Fruit fly (Drosophila melanogaster) ovary, adult (tissue): ENCODE results near the gene CG2983.

ENCODE experiments used
- CG17801 ChIP-seq: fragments of 200-800 bp; optimal IDR thresholded peaks from 2 replicates; lab custom pipeline; 2019; ENCODE audit warnings: missing biosample characterization, mild to moderate bottlenecking, missing genetic modification characterization, moderate library complexity; ENCODE audit not compliant: partially characterized antibody

The CG2983 gene

dm6 chr2L:2847112-2847682 is at the start of gene CG2983, which contains the start of gene CG3117:
CG2983 (plus strand) TSS chr2L:2847632.
CG3117 (minus strand) TSS chr2L:2847212.
- TF ChIP-seq CG17801 (GFP tag; lab: Kevin White, UChicago) = no peak

dm6 chr2L:2799909-2800478 is 47.4 kb upstream of the CG2983 start, which contains the start of gene Syt1:
Syt1 (minus strand) TSS chr2L:2799979.
- no peak for TF ChIP-seq CG17801 (GFP tag; lab: Kevin White, UChicago)

DNA sequence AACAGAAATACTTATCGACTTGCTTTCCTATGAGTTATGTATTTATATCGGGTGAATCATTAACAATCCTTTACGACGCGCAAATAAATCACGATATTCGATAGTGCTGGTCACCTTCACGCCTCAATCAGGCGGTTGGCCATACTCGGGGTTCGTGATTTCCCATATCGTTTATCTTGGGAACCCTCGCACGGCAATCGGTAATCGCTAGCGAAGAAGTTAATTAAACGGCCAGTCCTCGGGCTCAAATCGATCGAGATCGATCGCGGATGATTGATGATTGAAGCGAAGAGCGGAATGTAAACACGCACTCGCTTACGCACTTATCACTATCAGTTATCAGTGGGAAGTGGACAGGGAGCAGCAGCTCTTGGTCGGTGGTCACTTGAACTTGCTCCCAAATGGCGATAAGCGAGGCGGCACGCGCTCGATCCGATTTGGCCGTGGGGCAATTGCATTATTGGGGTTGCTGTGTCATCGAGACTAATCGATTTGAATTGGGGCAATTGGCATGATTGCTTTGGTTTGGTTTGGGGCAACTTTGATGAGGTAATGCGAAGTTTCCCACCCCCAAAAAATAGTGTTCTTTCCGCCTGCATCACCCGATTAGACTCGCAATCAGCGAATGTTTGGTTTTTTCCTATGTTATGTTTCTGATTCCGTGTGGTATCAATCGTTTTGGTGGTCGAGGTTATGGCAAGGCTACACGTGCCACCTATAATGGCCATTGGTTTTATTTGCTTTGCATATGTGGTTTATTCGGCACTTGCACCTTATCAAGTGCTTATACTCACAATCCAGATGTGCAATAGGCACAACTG is 46.3 kb upstream of the CG2983 start:
- TF ChIP-seq CG17801 (GFP tag; lab: Kevin White, UChicago) = no peak

DNA sequence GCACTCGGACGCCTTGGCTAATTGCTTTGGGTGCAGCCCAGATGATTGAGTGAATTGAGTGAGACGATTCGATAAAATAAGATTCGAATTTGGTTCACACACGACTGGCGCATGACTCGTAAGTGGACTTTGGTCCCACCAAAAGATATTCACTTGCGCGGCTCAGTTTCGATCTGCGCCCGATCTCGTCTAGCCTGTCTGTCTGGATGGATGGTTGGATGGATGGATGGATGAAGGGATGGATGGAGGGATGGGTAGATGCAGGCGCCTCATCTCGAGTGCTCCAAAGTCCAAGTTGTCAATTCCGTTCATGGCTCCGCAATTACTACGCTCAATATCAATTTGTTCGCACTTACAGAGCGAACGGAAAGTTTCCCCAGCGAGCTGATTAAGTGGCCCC is 44.9 kb upstream of the CG2983 start:
- no peak for TF ChIP-seq CG17801 (GFP tag; lab: Kevin White, UChicago)

DNA sequence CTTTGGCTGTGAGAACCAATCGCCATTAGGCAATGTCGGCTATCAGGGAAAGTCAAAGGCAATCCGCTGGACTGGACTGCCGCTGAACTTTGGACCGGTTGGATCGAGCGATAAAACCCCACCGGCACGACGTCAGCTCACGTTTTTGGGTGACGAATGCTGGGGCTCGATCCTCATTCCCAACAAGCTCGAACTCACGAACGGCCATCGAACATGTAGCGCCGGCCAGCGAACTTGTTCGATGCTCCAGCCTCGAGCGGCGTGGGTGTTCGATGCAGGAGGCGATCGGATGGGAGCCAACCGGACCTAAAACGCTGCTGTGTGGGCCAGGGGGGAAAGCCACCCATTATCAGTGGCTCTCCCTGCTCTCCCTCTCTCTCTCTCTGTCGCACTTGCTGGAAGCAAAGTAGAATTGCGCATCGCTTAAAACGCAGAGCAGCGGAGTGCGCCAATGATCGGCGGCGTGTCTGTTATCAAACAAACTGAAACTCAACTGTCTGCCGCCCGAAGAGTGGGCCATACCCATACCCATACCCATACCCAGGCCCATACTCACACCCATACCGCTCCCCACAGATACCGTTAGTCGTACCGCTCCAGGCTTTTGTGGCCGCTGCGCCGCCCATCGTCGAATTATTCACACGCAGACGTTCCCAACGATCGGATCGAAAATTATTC is 42.7 kb upstream of the CG2983 start, which contains the start of gene daw:
Gene daw, plus strand, starts transcription at position 628 of the 678 bp plus-strand sequence.
- TF ChIP-seq CG17801 (GFP tag; lab: Kevin White, UChicago) = no peak

- TF ChIP-seq CG17801 (GFP tag; lab: Kevin White, UChicago) = no peak
Observed at dm6 chr2L:2806190-2806763, 41.2 kb upstream of the CG2983 start.

DNA sequence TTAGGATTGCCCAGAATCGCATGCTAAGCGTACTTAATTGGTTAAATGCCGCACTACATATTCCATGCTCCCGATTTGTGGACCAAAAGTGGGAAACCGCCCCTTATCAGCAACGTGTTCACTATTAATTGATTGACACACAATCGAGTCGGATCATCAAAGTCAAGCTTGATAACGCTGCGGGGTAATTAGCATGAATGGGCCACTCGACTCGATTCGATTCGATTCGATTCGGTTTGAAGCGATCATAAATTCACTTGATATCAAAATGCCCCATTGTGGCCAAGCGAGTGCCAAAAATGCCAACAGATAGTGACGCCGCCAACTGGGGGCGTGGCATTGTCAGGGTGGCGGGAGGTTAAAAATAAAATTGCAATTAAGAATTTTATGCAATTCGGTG is 39.8 kb upstream of the CG2983 start:
- no peak for TF ChIP-seq CG17801 (GFP tag; lab: Kevin White, UChicago)

- no peak for TF ChIP-seq CG17801 (GFP tag; lab: Kevin White, UChicago)
Observed at dm6 chr2L:2808038-2808699, 39.3 kb upstream of the CG2983 start.

DNA sequence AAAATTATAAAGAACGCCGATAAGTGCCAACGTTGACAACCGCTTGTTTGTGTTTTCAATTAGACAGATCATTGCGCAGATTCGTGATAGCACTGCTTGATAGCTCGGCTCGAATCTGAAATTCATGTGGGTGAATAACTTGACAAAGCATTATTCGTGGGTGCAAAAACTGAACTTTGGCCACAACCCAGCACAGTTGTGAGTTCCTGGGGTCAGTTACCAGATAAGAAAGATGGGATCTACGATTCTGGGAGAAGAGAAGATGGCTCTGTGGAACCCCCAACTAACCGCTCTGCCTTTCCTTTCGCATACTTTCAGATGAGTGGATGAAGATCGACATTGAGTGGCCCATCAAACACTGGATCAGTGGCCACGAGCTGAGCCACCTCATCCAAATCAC is 36.6 kb upstream of the CG2983 start:
- TF ChIP-seq CG17801 (GFP tag; lab: Kevin White, UChicago) = no peak

DNA sequence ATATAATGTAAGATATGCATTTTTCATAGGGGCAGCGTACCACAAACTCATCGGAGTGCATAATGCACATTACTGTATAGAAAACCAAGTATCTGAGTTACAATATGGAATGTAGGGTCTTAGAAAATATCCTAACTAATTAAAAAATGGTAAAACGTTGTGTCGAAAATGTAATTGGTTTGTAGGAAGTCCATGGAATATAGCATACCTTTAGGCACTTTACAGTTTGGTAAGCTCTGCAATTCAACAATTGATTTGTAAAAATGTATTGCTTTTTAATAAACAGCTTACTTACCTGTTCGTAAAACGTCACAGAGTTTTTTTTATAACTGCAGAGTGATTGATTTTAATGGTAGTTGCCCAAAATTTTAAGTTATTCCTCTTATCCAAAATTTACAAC is 35.3 kb upstream of the CG2983 start, which contains the start of gene CG2964:
Gene CG2964, plus strand, starts transcription at position 301 of the 400 bp plus-strand sequence.
- no peak for TF ChIP-seq CG17801 (GFP tag; lab: Kevin White, UChicago)

DNA sequence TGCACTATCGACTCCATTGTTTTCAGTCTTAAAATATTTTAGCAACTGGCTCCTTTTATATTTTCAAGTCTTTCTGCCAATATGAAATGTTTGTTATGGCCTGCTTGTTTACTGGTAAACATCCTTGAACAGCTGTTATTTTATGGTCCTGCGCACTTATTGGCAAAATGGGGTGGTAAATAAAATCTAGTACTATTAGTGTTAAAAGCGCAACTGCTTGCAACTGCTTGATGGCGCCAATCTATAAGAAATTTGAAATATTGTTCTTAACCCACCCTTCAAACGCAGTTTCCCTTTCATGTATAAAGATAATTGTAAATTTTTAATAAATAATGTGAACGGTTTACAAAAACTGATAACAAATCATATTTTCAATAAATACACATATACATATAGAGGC is 31.8 kb upstream of the CG2983 start, which contains the start of gene G6P:
Gene G6P, minus strand, starts transcription at position 88 of the 400 bp plus-strand sequence.
- TF ChIP-seq CG17801 (GFP tag; lab: Kevin White, UChicago) = no peak

DNA sequence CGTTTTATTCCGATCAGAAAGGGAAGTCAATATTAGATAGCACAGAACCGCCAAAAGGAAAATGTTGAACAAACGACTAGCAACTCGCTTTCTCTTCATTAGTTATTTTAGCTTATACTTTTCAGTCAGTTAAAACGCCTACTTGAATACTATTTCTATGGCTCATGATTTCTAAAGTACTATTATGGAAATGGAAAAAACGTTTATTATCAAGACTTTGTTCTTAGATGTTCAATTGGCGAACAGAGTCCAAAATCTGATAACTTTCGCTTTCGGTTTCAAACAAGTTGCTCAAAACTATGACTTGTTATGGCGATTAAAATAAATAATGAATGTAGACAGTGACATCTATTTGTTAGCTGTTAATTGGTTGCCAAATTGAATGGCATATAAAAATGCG is 22.0 kb upstream of the CG2983 start, which contains the start of gene CG3123:
Gene CG3123, minus strand, starts transcription at position 101 of the 400 bp plus-strand sequence.
- TF ChIP-seq CG17801 (GFP tag; lab: Kevin White, UChicago) = no peak

dm6 chr2L:2829637-2830340 is 17.6 kb upstream of the CG2983 start, which contains the start of gene Duox:
Duox (minus strand) TSS chr2L:2830248.
- TF ChIP-seq CG17801 (GFP tag; lab: Kevin White, UChicago) = no peak
